Worm (Caenorhabditis elegans): ENCODE results near the gene T24E12.11.
"Not testable (repeated sequence)": the region's sequence is repeated elsewhere in the genome, so short reads cannot be mapped to it uniquely, and the experiment has no call there.

The T24E12.11 gene

ce11 chrII:3773130-3773529 is 6.2 kb downstream of the T24E12.11 start, which contains the start of gene T24E12.10:
Gene T24E12.10, minus strand, starts transcription at chrII:3773230.
- TF ChIP-seq nhr-41 (GFP tag; IDR thresholded peaks at IDR 0.05): no peak
- peak in 1 of 2 experiments; percentile 80 for TF ChIP-seq unc-62 (GFP tag; optimal IDR thresholded peaks at IDR 0.05 in 1 of 2)
- no peak for TF ChIP-seq unc-62 (tag; optimal IDR thresholded peaks at IDR 0.05)
- no peak for TF ChIP-seq zfp-3 (GFP tag; conservative IDR thresholded peaks at IDR 0.05)

ce11 chrII:3771640-3772039 is 7.7 kb downstream of the T24E12.11 start:
- TF ChIP-seq daf-19 (GFP tag; conservative IDR thresholded peaks at IDR 0.05) (no peak), nhr-42 (GFP tag; IDR thresholded peaks at IDR 0.05) (no peak), unc-130 (GFP tag; optimal IDR thresholded peaks at IDR 0.05) (no peak), madf-5 (GFP tag; IDR thresholded peaks at IDR 0.05) (no peak), hlh-11 (tag; optimal IDR thresholded peaks at IDR 0.05) (no peak), aly-2 (tag; optimal IDR thresholded peaks at IDR 0.05) (no peak), aha-1 (tag) (peak; percentile 32), unc-62 (GFP tag; optimal IDR thresholded peaks at IDR 0.05 in 1 of 2) (peak in 1 of 2 experiments; percentile 94), unc-62 (tag; optimal IDR thresholded peaks at IDR 0.05) (no peak), vab-7 (GFP tag; IDR thresholded peaks at IDR 0.05) (no peak)

- TF ChIP-seq nhr-28 (tag; optimal IDR thresholded peaks at IDR 0.05) (no peak), F26F4.8 (GFP tag; conservative IDR thresholded peaks at IDR 0.05) (no peak), tra-1 (GFP tag; IDR thresholded peaks at IDR 0.05) (no peak), jun-1 (tag; optimal IDR thresholded peaks at IDR 0.05) (no peak), mep-1 (tag; optimal IDR thresholded peaks at IDR 0.05) (no peak), mes-2 (tag; optimal IDR thresholded peaks at IDR 0.05; ENCODE audit: poor library complexity, severe bottlenecking) (no peak), lir-3 (tag; optimal IDR thresholded peaks at IDR 0.05) (no peak)
Measured at ce11 chrII:3764486-3764885, 14.9 kb downstream of the T24E12.11 start, which contains the start of gene srx-112. Gene srx-112, minus strand, starts transcription at chrII:3764586.

ce11 chrII:3761599-3761998 is 17.8 kb downstream of the T24E12.11 start, which contains the start of gene T24E12.6:
Gene T24E12.6, minus strand, starts transcription at chrII:3761699.
- peak in 1 of 2 experiments; percentile 3 for TF ChIP-seq unc-62 (GFP tag; optimal IDR thresholded peaks at IDR 0.05 in 1 of 2)
- not testable (repeated sequence) for TF ChIP-seq unc-62 (tag; optimal IDR thresholded peaks at IDR 0.05)

- no peak for TF ChIP-seq T20F7.1 (GFP tag; optimal IDR thresholded peaks at IDR 0.05)
- no peak for TF ChIP-seq ceh-44 (GFP tag; IDR thresholded peaks at IDR 0.05)
- no peak for TF ChIP-seq jun-1 (tag; optimal IDR thresholded peaks at IDR 0.05)
- TF ChIP-seq lin-1 (GFP tag; IDR thresholded peaks at IDR 0.05): no peak
- no peak for TF ChIP-seq egl-27 (tag; optimal IDR thresholded peaks at IDR 0.05)
- TF ChIP-seq ceh-82 (tag; optimal IDR thresholded peaks at IDR 0.05): no peak
- TF ChIP-seq zfp-2 (tag; optimal IDR thresholded peaks at IDR 0.05): no peak
- TF ChIP-seq zag-1 (tag; optimal IDR thresholded peaks at IDR 0.05): no peak
- no peak for TF ChIP-seq ztf-11 (tag; optimal IDR thresholded peaks at IDR 0.05)
- no peak for TF ChIP-seq dmd-9 (GFP tag; IDR thresholded peaks at IDR 0.05)
- TF ChIP-seq tag-97 (GFP tag; IDR thresholded peaks at IDR 0.05): no peak
- TF ChIP-seq Y75B8A.6 (GFP tag; IDR thresholded peaks at IDR 0.05): no peak
- no peak for TF ChIP-seq F44E2.7 (GFP tag; IDR thresholded peaks at IDR 0.05)
- no peak for TF ChIP-seq nhr-237 (tag; optimal IDR thresholded peaks at IDR 0.05)
- TF ChIP-seq sdz-12 (GFP tag; optimal IDR thresholded peaks at IDR 0.05): no peak
- no peak for TF ChIP-seq ama-1 (optimal IDR thresholded peaks at IDR 0.05)
Measured at ce11 chrII:3759010-3759409, 20.4 kb downstream of the T24E12.11 start, which contains the start of gene T24E12.12. Gene T24E12.12, plus strand, starts transcription at chrII:3759290.

ce11 chrII:3757499-3757898 is 21.9 kb downstream of the T24E12.11 start, which contains the start of gene srx-111:
Gene srx-111, plus strand, starts transcription at chrII:3757799.
- no peak for TF ChIP-seq vab-7 (GFP tag; IDR thresholded peaks at IDR 0.05)
- TF ChIP-seq nhr-25 (tag; optimal IDR thresholded peaks at IDR 0.05; ENCODE audit: borderline replicate concordance, insufficient read depth): no peak
- TF ChIP-seq dmd-8 (GFP tag; IDR thresholded peaks at IDR 0.05): no peak
- no peak for TF ChIP-seq nhr-11 (tag; optimal IDR thresholded peaks at IDR 0.05)
- no peak for TF ChIP-seq cey-2 (tag; optimal IDR thresholded peaks at IDR 0.05; ENCODE audit: borderline replicate concordance, insufficient read depth)
- TF ChIP-seq php-3 (GFP tag; IDR thresholded peaks at IDR 0.05): no peak
- TF ChIP-seq lin-15B (tag; optimal IDR thresholded peaks at IDR 0.05): no peak
- no peak for TF ChIP-seq lin-38 (GFP tag; IDR thresholded peaks at IDR 0.05)
- no peak for TF ChIP-seq F26F4.8 (GFP tag; conservative IDR thresholded peaks at IDR 0.05)
- no peak for TF ChIP-seq nhr-237 (tag; optimal IDR thresholded peaks at IDR 0.05)
- no peak for TF ChIP-seq unc-39 (tag; optimal IDR thresholded peaks at IDR 0.05)
- TF ChIP-seq rbr-2 (tag; optimal IDR thresholded peaks at IDR 0.05): no peak
- TF ChIP-seq ZK546.5 (tag; optimal IDR thresholded peaks at IDR 0.05): no peak
- no peak for TF ChIP-seq egl-27 (tag; optimal IDR thresholded peaks at IDR 0.05)
- TF ChIP-seq zfp-3 (GFP tag; conservative IDR thresholded peaks at IDR 0.05): no peak

Data from whole organism, L4 larva.